Worm (Caenorhabditis elegans) whole organism, midembryonic: ENCODE measurements around the gene F42A10.9.

ENCODE experiments used
- cog-1 ChIP-seq: sonication (generic microtip); optimal IDR thresholded peaks from 2 replicates; lab custom pipeline; 2016; ENCODE audit warnings: missing genetic modification characterization, missing compliant biosample characterization
- klf-2 ChIP-seq: fragments of 200-800 bp; sonication (Bioruptor generic); conservative IDR thresholded peaks from 2 replicates; pipeline ENCODE4 v1.3.6; 2022; ENCODE audit warnings: missing genetic modification reagents, missing genetic modification characterization, missing compliant biosample characterization
- tab-1 ChIP-seq: fragments of 200-800 bp; sonication (Bioruptor generic); IDR thresholded peaks from 2 replicates; pipeline ENCODE4 v1.3.6; 2022; ENCODE audit warnings: missing genetic modification characterization, missing compliant biosample characterization

ce11 chrIII:6215476-6215875 is 51.1 kb downstream of the F42A10.9 start, which contains the start of gene C23G10.11:
- TF ChIP-seq klf-2 (GFP tag; lab: Robert Waterston, UW) (no peak), cog-1 (tag; lab: Kevin White, UChicago) (no peak), tab-1 (GFP tag; lab: Robert Waterston, UW) (no peak)
